Fruit fly (Drosophila melanogaster): ENCODE measurements around the gene CG7888.
A peak's percentile ranks its signal among the peaks of the same experiment; 100 is the strongest.

Gene CG7888

DNA sequence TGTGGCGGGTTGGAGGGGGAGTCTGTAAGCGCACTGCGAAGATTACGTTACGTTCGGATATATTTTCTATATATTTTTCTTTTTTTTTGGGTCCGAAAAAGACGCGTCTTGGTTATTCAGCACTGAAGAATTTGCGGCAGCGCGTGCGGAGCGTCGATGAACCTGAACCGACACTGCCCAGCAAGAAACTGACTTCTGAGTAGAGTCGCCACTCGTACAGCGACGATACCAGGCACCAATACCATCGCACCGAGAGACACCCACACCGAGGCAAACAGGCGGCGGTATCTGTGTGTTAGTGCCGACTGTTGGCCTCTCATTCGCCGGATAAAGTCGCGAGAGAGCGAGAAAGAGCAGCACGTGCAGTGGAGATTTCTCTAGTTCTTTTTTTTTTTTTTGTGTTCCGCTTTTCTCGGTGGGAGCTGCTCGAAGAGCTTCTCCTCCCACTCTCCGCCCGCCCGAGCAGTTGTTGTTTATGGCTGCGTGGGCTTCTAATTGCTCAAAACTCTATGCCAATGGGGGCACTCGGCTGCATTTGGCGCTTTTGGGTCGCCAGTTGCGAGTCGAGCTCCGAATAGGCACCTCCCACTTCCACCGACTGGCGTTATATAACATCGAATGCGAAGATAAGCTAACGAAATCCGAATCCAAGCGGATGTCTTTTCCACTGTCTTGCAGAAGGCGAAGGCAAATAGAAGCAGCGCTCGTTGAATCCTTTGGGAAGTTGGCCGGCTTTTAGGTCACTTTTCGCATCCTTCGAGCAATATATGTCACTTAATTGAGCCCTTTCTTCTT lies 44.6 kb upstream of the CG7888 start, which contains the start of gene klu:
TSS of gene klu (minus strand) at position 189 of the 795 bp plus-strand sequence.
- TF ChIP-seq Sox15 (GFP tag; optimal IDR thresholded peaks at IDR 0.05) = no peak
- TF ChIP-seq cyc (GFP tag; optimal IDR thresholded peaks at IDR 0.05) = no peak
- TF ChIP-seq net (GFP tag; optimal IDR thresholded peaks at IDR 0.05) = peak; percentile 62
- TF ChIP-seq Lpt (GFP tag; optimal IDR thresholded peaks at IDR 0.05) = peak; percentile 24
- TF ChIP-seq fd85E (GFP tag; optimal IDR thresholded peaks at IDR 0.05) = no peak
- peak; percentile 18 for TF ChIP-seq OdsH (GFP tag; optimal IDR thresholded peaks at IDR 0.05)
- no peak for TF ChIP-seq CG8632 (GFP tag; optimal IDR thresholded peaks at IDR 0.05)
- peak; percentile 6 for TF ChIP-seq CG10631 (GFP tag; optimal IDR thresholded peaks at IDR 0.05)
- peak; percentile 29 for TF ChIP-seq CG34406 (GFP tag; optimal IDR thresholded peaks at IDR 0.05)
- peak; percentile 90 for TF ChIP-seq eg (GFP tag; IDR thresholded peaks at IDR 0.05)
- peak; percentile 26 for TF ChIP-seq esn (GFP tag; optimal IDR thresholded peaks at IDR 0.05)
- TF ChIP-seq CG11762 (GFP tag; optimal IDR thresholded peaks at IDR 0.05; ENCODE audit: insufficient read depth) = no peak
- peak; percentile 52 for TF ChIP-seq Eip93F (GFP tag; optimal IDR thresholded peaks at IDR 0.05)
- TF ChIP-seq spab (GFP tag; optimal IDR thresholded peaks at IDR 0.05) = peak; percentile 55
- no peak for TF ChIP-seq pdm3 (GFP tag; optimal IDR thresholded peaks at IDR 0.05)
- no peak for TF ChIP-seq CG7368 (GFP tag; optimal IDR thresholded peaks at IDR 0.05)
- TF ChIP-seq CG8119 (GFP tag; IDR thresholded peaks at IDR 0.05) = peak; percentile 82
- no peak for TF ChIP-seq topi (GFP tag; optimal IDR thresholded peaks at IDR 0.05)
- TF ChIP-seq CG16779 (tag; optimal IDR thresholded peaks at IDR 0.05) = peak; percentile 25
- no peak for TF ChIP-seq CG6792 (GFP tag; optimal IDR thresholded peaks at IDR 0.05)
- peak; percentile 37 for TF ChIP-seq dsx (GFP tag; optimal IDR thresholded peaks at IDR 0.05; ENCODE audit: poor library complexity, severe bottlenecking)
- TF ChIP-seq dac (GFP tag; optimal IDR thresholded peaks at IDR 0.05) = peak; percentile 64
- TF ChIP-seq Gug (GFP tag; IDR thresholded peaks at IDR 0.05) = 0 out of 2 replicates have a peak, but pooled peaks have one; percentile 25
- TF ChIP-seq CG3032 (tag; optimal IDR thresholded peaks at IDR 0.05) = peak; percentile 26
- TF ChIP-seq CG3919 (GFP tag; optimal IDR thresholded peaks at IDR 0.05) = peak; percentile 31
- TF ChIP-seq Smox (GFP tag; optimal IDR thresholded peaks at IDR 0.05) = no peak
- TF ChIP-seq CG10669 (GFP tag; optimal IDR thresholded peaks at IDR 0.05) = peak; percentile 35
- no peak for TF ChIP-seq Hr39 (GFP tag; optimal IDR thresholded peaks at IDR 0.05)
- TF ChIP-seq CG11294 (GFP tag; IDR thresholded peaks at IDR 0.05) = peak; percentile 42; the same call in 1 of the 2 replicates
- TF ChIP-seq Blimp-1 (GFP tag; optimal IDR thresholded peaks at IDR 0.05) = no peak
- TF ChIP-seq CG6163 (GFP tag; IDR thresholded peaks at IDR 0.05) = peak; percentile 90
- peak; percentile 37 for TF ChIP-seq fkh (GFP tag; optimal IDR thresholded peaks at IDR 0.05)
- TF ChIP-seq Eip78C (GFP tag) = peak; percentile 70
- TF ChIP-seq fd59A (GFP tag; optimal IDR thresholded peaks at IDR 0.05) = peak; percentile 46
- TF ChIP-seq CG6276 (GFP tag; optimal IDR thresholded peaks at IDR 0.05) = peak; percentile 54
- peak; percentile 54 for TF ChIP-seq CG1621 (tag; optimal IDR thresholded peaks at IDR 0.05)
- no peak for TF ChIP-seq Hr38 (GFP tag; optimal IDR thresholded peaks at IDR 0.05)
- peak; percentile 71 for TF ChIP-seq CG15336 (GFP tag; IDR thresholded peaks at IDR 0.05)
- TF ChIP-seq vri (GFP tag; optimal IDR thresholded peaks at IDR 0.05) = peak; percentile 40
- no peak for TF ChIP-seq CG31627 (GFP tag; optimal IDR thresholded peaks at IDR 0.05)
- peak; percentile 20 for TF ChIP-seq achi (GFP tag; optimal IDR thresholded peaks at IDR 0.05)
- TF ChIP-seq lz (GFP tag; optimal IDR thresholded peaks at IDR 0.05) = peak; percentile 24
- TF ChIP-seq CG8319 (GFP tag; optimal IDR thresholded peaks at IDR 0.05) = no peak
- peak in 1 of 2 experiments; percentile 9 for TF ChIP-seq salr (GFP tag; optimal IDR thresholded peaks at IDR 0.05)
- TF ChIP-seq CG4318 (GFP tag; optimal IDR thresholded peaks at IDR 0.05) = no peak
- peak; percentile 29 for TF ChIP-seq Ets96B (tag; optimal IDR thresholded peaks at IDR 0.05)
- no peak for TF ChIP-seq Hr4 (GFP tag; optimal IDR thresholded peaks at IDR 0.05)
- peak; percentile 61 for TF ChIP-seq CG32006 (GFP tag; optimal IDR thresholded peaks at IDR 0.05)
- no peak for TF ChIP-seq Ets21C (GFP tag; optimal IDR thresholded peaks at IDR 0.05)
- TF ChIP-seq CG6808 (GFP tag; optimal IDR thresholded peaks at IDR 0.05) = peak; percentile 49
- peak; percentile 51 for TF ChIP-seq Sox14 (GFP tag; optimal IDR thresholded peaks at IDR 0.05)
